Worm (Caenorhabditis elegans): ENCODE results near the gene tag-266.

- TF ChIP-seq nfya-1 (tag; optimal IDR thresholded peaks at IDR 0.05; ENCODE audit: insufficient read depth): no peak
- TF ChIP-seq nhr-23 (tag; optimal IDR thresholded peaks at IDR 0.05): no peak
- no peak for TF ChIP-seq ztf-4 (tag; optimal IDR thresholded peaks at IDR 0.05)
- no peak for TF ChIP-seq aly-2 (tag; optimal IDR thresholded peaks at IDR 0.05)
- TF ChIP-seq daf-12 (tag; optimal IDR thresholded peaks at IDR 0.05): no peak
Observed at ce11 chrIII:627838-628237, 12.2 kb downstream of the tag-266 start, which contains the start of gene T19C3.5.
